Worm (Caenorhabditis elegans): ENCODE data around the gene C11H1.5.
A peak's percentile ranks its signal among the peaks of the same experiment; 100 is the strongest.

ce11 chrX:14297209-14297608 is 5.8 kb downstream of the C11H1.5 start:
- TF ChIP-seq hrde-1 (tag; optimal IDR thresholded peaks at IDR 0.05; ENCODE audit: borderline replicate concordance) (no peak), ztf-26 (tag; optimal IDR thresholded peaks at IDR 0.05) (no peak), akir-1 (GFP tag; optimal IDR thresholded peaks at IDR 0.05) (no peak), him-1 (tag; optimal IDR thresholded peaks at IDR 0.05) (no peak), snpc-4 (GFP tag; optimal IDR thresholded peaks at IDR 0.05) (no peak), snpc-4 (tag; optimal IDR thresholded peaks at IDR 0.05) (no peak), Y56A3A.18 (GFP tag; IDR thresholded peaks at IDR 0.05) (0 out of 2 replicates have a peak, but pooled peaks have one; percentile 17), cebp-2 (GFP tag; IDR thresholded peaks at IDR 0.05) (0 out of 2 replicates have a peak, but pooled peaks have one; percentile 69), die-1 (tag; optimal IDR thresholded peaks at IDR 0.05) (peak; percentile 16), unc-130 (GFP tag; optimal IDR thresholded peaks at IDR 0.05) (no peak), fkh-3 (tag; optimal IDR thresholded peaks at IDR 0.05) (no peak), athp-1 (tag; optimal IDR thresholded peaks at IDR 0.05) (no peak), nfya-1 (tag; optimal IDR thresholded peaks at IDR 0.05; ENCODE audit: borderline replicate concordance, insufficient read depth) (no peak)
